Worm (Caenorhabditis elegans) whole organism, L4/young adult: Measurements from ENCODE around the gene gadr-3.

Experiments
- W03F9.2 ChIP-seq: fragments of 150-350 bp; optimal IDR thresholded peaks from 2 replicates; lab custom pipeline; 2014; ENCODE audit warnings: missing biosample characterization, missing genetic modification characterization
- dao-5 ChIP-seq: sonication (generic microtip); optimal IDR thresholded peaks from 2 replicates; lab custom pipeline; 2016; ENCODE audit warnings: missing genotype, missing genetic modification characterization, moderate library complexity, missing compliant biosample characterization
- him-1 ChIP-seq: sonication (generic microtip); optimal IDR thresholded peaks from 2 replicates; lab custom pipeline; 2016; ENCODE audit warnings: missing genotype, missing genetic modification reagents, missing genetic modification characterization, missing compliant biosample characterization

DNA sequence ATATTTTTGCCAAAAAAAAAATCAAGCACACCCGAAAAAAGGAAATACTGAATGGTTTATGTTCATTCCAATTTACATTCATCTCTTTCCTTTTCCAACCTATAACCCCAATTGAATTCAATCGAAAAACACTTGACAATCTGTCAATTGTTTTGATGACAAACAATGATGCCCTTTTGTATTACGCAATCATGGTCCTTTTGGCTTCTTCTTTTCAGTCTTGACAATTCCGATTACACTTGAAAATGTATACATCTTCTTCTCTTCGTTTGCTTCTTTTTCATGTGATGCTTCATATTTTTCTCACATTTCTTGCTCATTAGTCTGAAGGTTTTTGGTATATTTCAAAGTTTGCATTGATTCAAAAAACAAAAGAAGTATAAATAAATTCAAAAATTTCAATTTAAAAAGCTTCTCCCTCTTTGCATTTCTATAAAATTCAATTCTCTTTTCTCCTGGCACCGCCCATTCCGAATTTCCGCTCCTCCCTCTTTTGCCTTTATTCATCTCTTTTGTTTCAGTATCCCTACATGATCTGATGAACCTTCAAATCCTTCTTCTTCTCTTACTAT is 45.5 kb upstream of the gadr-3 start, which contains the start of gene C56G2.4:
- no peak for TF ChIP-seq him-1 (tag; lab: Kevin White, UChicago)
- no peak for TF ChIP-seq dao-5
- TF ChIP-seq W03F9.2 (tag; lab: Kevin White, UChicago) = no peak
